Fruit fly (Drosophila melanogaster) whole organism, embryonic: Measurements from ENCODE around the gene MSAmiP.

Source experiments
- Bgb ChIP-seq: fragments of 200-800 bp; sonication (Bioruptor generic); IDR thresholded peaks from 2 replicates; pipeline ENCODE4 v1.3.6; 2022; ENCODE audit warnings: missing biosample characterization, missing genetic modification characterization; ENCODE audit not compliant: partially characterized antibody
- CG10209 ChIP-seq: fragments of 200-800 bp; sonication (Bioruptor generic); optimal IDR thresholded peaks from 3 replicates; lab custom pipeline; 2017; ENCODE audit warnings: missing biosample characterization, mild to moderate bottlenecking, missing genetic modification characterization, missing genetic modification reagents
- CG10462 ChIP-seq: fragments of 200-800 bp; sonication (Bioruptor generic); optimal IDR thresholded peaks from 2 replicates; lab custom pipeline; 2016; ENCODE audit warnings: missing biosample characterization, missing genetic modification characterization
- CG11560 ChIP-seq: fragments of 200-800 bp; sonication (Bioruptor generic); IDR thresholded peaks from 3 replicates; pipeline ENCODE4 v1.3.6; 2022; ENCODE audit warnings: missing biosample characterization, missing genetic modification characterization
- CG11695 ChIP-seq: fragments of 200-800 bp; sonication (Bioruptor generic); IDR thresholded peaks from 3 replicates; pipeline ENCODE4 v1.3.6; 2022; ENCODE audit warnings: missing biosample characterization, missing genetic modification characterization
- CG12155 ChIP-seq: fragments of 200-800 bp; sonication (Bioruptor generic); optimal IDR thresholded peaks from 3 replicates; lab custom pipeline; 2016; ENCODE audit warnings: missing biosample characterization, missing genetic modification characterization
- CG14014 ChIP-seq: fragments of 200-800 bp; sonication (Bioruptor generic); IDR thresholded peaks from 2 replicates; pipeline ENCODE4 v1.3.6; 2022; ENCODE audit warnings: missing biosample characterization, missing genetic modification characterization
- CG14860 ChIP-seq: fragments of 200-800 bp; sonication (Bioruptor generic); IDR thresholded peaks from 3 replicates; pipeline ENCODE4 v1.3.6; 2022; ENCODE audit warnings: missing biosample characterization, missing genetic modification characterization; ENCODE audit not compliant: partially characterized antibody
- CG17359 ChIP-seq: fragments of 200-800 bp; sonication (Bioruptor generic); optimal IDR thresholded peaks from 3 replicates; lab custom pipeline; 2018; ENCODE audit warnings: missing biosample characterization, mild to moderate bottlenecking, missing genetic modification characterization, moderate library complexity
- CG2129 ChIP-seq: fragments of 200-800 bp; sonication (Bioruptor generic); IDR thresholded peaks from 2 replicates; pipeline ENCODE4 v1.3.6; 2022; ENCODE audit warnings: missing biosample characterization, missing genetic modification characterization; ENCODE audit not compliant: partially characterized antibody
- CG2712 ChIP-seq: fragments of 200-800 bp; optimal IDR thresholded peaks from 3 replicates; lab custom pipeline; 2019; ENCODE audit warnings: missing biosample characterization, mild to moderate bottlenecking, missing genetic modification characterization, moderate library complexity
- CG30431 ChIP-seq: fragments of 200-800 bp; sonication (Bioruptor generic); optimal IDR thresholded peaks from 2 replicates; lab custom pipeline; 2017; ENCODE audit warnings: missing biosample characterization, missing genetic modification characterization
- CG31441 ChIP-seq: fragments of 200-800 bp; sonication (Bioruptor generic); IDR thresholded peaks from 2 replicates; pipeline ENCODE4 v1.3.6; 2022; ENCODE audit warnings: missing biosample characterization, missing genetic modification characterization
- CG3281 ChIP-seq: fragments of 200-800 bp; sonication (Bioruptor generic); optimal IDR thresholded peaks from 3 replicates; lab custom pipeline; 2017; ENCODE audit warnings: missing biosample characterization, mild to moderate bottlenecking, missing genetic modification characterization
- CG33557 ChIP-seq: fragments of 200-800 bp; sonication (Bioruptor generic); optimal IDR thresholded peaks from 2 replicates; lab custom pipeline; 2019; ENCODE audit warnings: missing biosample characterization, mild to moderate bottlenecking, missing genetic modification characterization, moderate library complexity
- CG4328 ChIP-seq: fragments of 200-800 bp; sonication (Bioruptor generic); optimal IDR thresholded peaks from 3 replicates; lab custom pipeline; 2017; ENCODE audit warnings: missing biosample characterization, missing genetic modification reagents, missing genetic modification characterization
- CG7556 ChIP-seq: fragments of 200-800 bp; sonication (Bioruptor generic); optimal IDR thresholded peaks from 2 replicates; lab custom pipeline; 2017; ENCODE audit warnings: missing biosample characterization, mild to moderate bottlenecking, missing genetic modification characterization
- CG7963 ChIP-seq: fragments of 200-800 bp; sonication (Bioruptor generic); IDR thresholded peaks from 3 replicates; pipeline ENCODE4 v1.3.6; 2022; ENCODE audit warnings: missing biosample characterization, missing genetic modification characterization; ENCODE audit not compliant: partially characterized antibody
- CTCF ChIP-seq: fragments of 200-800 bp; sonication (Bioruptor generic); optimal IDR thresholded peaks from 2 replicates; lab custom pipeline; 2017; ENCODE audit warnings: missing biosample characterization, mild to moderate bottlenecking, missing genetic modification characterization, moderate library complexity
- Chrac-16 ChIP-seq: fragments of 200-800 bp; sonication (Bioruptor generic); optimal IDR thresholded peaks from 3 replicates; lab custom pipeline; 2016; ENCODE audit warnings: missing biosample characterization, missing genetic modification characterization
- NC2α ChIP-seq: fragments of 200-800 bp; sonication (Bioruptor generic); optimal IDR thresholded peaks from 2 replicates; lab custom pipeline; 2016; ENCODE audit warnings: missing biosample characterization, missing genetic modification characterization
- Scr ChIP-seq: fragments of 200-800 bp; sonication (Bioruptor generic); IDR thresholded peaks from 2 replicates; pipeline ENCODE4 v1.3.6; 2022; ENCODE audit warnings: missing biosample characterization, missing genetic modification characterization; ENCODE audit not compliant: partially characterized antibody
- Sox102F ChIP-seq: fragments of 200-800 bp; sonication (Bioruptor generic); optimal IDR thresholded peaks from 2 replicates; lab custom pipeline; 2018; ENCODE audit warnings: missing biosample characterization, mild to moderate bottlenecking, missing genetic modification characterization, moderate library complexity
- Sry-δ ChIP-seq: fragments of 200-800 bp; sonication (Bioruptor generic); optimal IDR thresholded peaks from 2 replicates; lab custom pipeline; 2016; ENCODE audit warnings: missing biosample characterization, missing genetic modification characterization
- Usf ChIP-seq: fragments of 200-800 bp; sonication (Bioruptor generic); optimal IDR thresholded peaks from 2 replicates; lab custom pipeline; 2017; ENCODE audit warnings: missing genotype, missing biosample characterization, missing genetic modification characterization
- Xrp1 ChIP-seq: fragments of 200-800 bp; sonication (Bioruptor generic); IDR thresholded peaks from 2 replicates; pipeline ENCODE4 v1.3.6; 2022; ENCODE audit warnings: missing biosample characterization, missing genetic modification characterization
- abd-A ChIP-seq: fragments of 200-800 bp; sonication (Bioruptor generic); optimal IDR thresholded peaks from 3 replicates; lab custom pipeline; 2019; ENCODE audit warnings: missing biosample characterization, mild to moderate bottlenecking, missing genetic modification characterization, moderate library complexity
- bowl ChIP-seq: fragments of 200-800 bp; sonication (Bioruptor generic); IDR thresholded peaks from 2 replicates; pipeline ENCODE4 v1.3.6; 2022; ENCODE audit warnings: missing biosample characterization, missing genetic modification characterization
- chm ChIP-seq: fragments of 200-800 bp; sonication (Bioruptor generic); IDR thresholded peaks from 2 replicates; pipeline ENCODE4 v1.3.6; 2022; ENCODE audit warnings: missing biosample characterization, missing genetic modification characterization
- crol ChIP-seq: fragments of 200-800 bp; sonication (Bioruptor generic); IDR thresholded peaks from 2 replicates; pipeline ENCODE4 v1.3.6; 2022; ENCODE audit warnings: missing biosample characterization, missing genetic modification characterization
- crp ChIP-seq, 2 experiments: fragments of 200-800 bp; sonication (Bioruptor generic); optimal IDR thresholded peaks; 2 replicates in 1 of 2; 3 replicates in 1 of 2; lab custom pipeline; 2017; ENCODE audit warnings: missing biosample characterization in 2 of 2, missing genetic modification characterization in 2 of 2, mild to moderate bottlenecking in 1 of 2, moderate library complexity in 1 of 2
- da ChIP-seq: fragments of 200-800 bp; sonication (Bioruptor generic); optimal IDR thresholded peaks from 2 replicates; lab custom pipeline; 2016; ENCODE audit warnings: missing biosample characterization, missing genetic modification characterization
- gsb ChIP-seq: fragments of 200-800 bp; sonication (Bioruptor generic); IDR thresholded peaks from 2 replicates; pipeline ENCODE4 v1.3.6; 2022; ENCODE audit warnings: missing biosample characterization, missing genetic modification characterization
- p53 ChIP-seq: fragments of 200-800 bp; sonication (Bioruptor generic); optimal IDR thresholded peaks from 2 replicates; lab custom pipeline; 2016; ENCODE audit warnings: missing biosample characterization, missing genetic modification characterization
- pho ChIP-seq: fragments of 200-800 bp; sonication (Bioruptor generic); optimal IDR thresholded peaks from 2 replicates; lab custom pipeline; 2016; ENCODE audit warnings: missing biosample characterization, missing genetic modification characterization
- pros ChIP-seq: fragments of 200-800 bp; sonication (Bioruptor generic); optimal IDR thresholded peaks from 3 replicates; lab custom pipeline; 2019; ENCODE audit warnings: missing biosample characterization, mild to moderate bottlenecking, missing genetic modification characterization, moderate library complexity
- sc ChIP-seq, 3 experiments: fragments of >200 bp in 2 of 3; fragments of 200-800 bp in 1 of 3; sonication (Bioruptor generic) in 1 of 3; optimal IDR thresholded peaks; 2 replicates in 2 of 3; 3 replicates in 1 of 3; lab custom pipeline; 2017; ENCODE audit warnings: mild to moderate bottlenecking in 1 of 3, missing biosample characterization in 1 of 3, missing genetic modification characterization in 1 of 3, missing genetic modification reagents in 1 of 3
- sd ChIP-seq: fragments of 200-800 bp; sonication (Bioruptor generic); optimal IDR thresholded peaks from 3 replicates; lab custom pipeline; 2018; ENCODE audit warnings: missing biosample characterization, mild to moderate bottlenecking, missing genetic modification characterization, moderate library complexity
- sens ChIP-seq: fragments of 200-800 bp; sonication (Bioruptor generic); peaks from one replicate; lab custom pipeline; 2016; ENCODE audit warnings: missing biosample characterization, missing genetic modification characterization
- sens-2 ChIP-seq: fragments of 200-800 bp; sonication (Bioruptor generic); IDR thresholded peaks from 2 replicates; pipeline ENCODE4 v1.3.6; 2022; ENCODE audit warnings: missing biosample characterization, missing genetic modification characterization
- seq ChIP-seq: fragments of 200-800 bp; sonication (Bioruptor generic); IDR thresholded peaks from 2 replicates; pipeline ENCODE4 v1.3.6; 2022; ENCODE audit warnings: missing biosample characterization, missing genetic modification characterization
- stc ChIP-seq: fragments of 200-800 bp; sonication (Bioruptor generic); IDR thresholded peaks from 2 replicates; pipeline ENCODE4 v1.3.6; 2022; ENCODE audit warnings: missing biosample characterization, missing genetic modification characterization
- tgo ChIP-seq: fragments of 200-800 bp; sonication (Bioruptor generic); IDR thresholded peaks from 3 replicates; pipeline ENCODE4 v1.3.6; 2022; ENCODE audit warnings: missing biosample characterization, missing genetic modification characterization
- tup ChIP-seq: fragments of 200-800 bp; sonication (Bioruptor generic); optimal IDR thresholded peaks from 2 replicates; lab custom pipeline; 2016; ENCODE audit warnings: missing biosample characterization, mild to moderate bottlenecking, missing genetic modification characterization, moderate library complexity
- vnd ChIP-seq: fragments of 200-800 bp; sonication (Bioruptor generic); IDR thresholded peaks from 3 replicates; pipeline ENCODE4 v1.3.6; 2022; ENCODE audit warnings: missing biosample characterization, missing genetic modification characterization; ENCODE audit not compliant: partially characterized antibody
- vvl ChIP-seq: fragments of 200-800 bp; sonication (Bioruptor generic); IDR thresholded peaks from 2 replicates; pipeline ENCODE4 v1.3.6; 2022; ENCODE audit warnings: missing biosample characterization, missing genetic modification characterization
- zf30C ChIP-seq: fragments of 200-800 bp; sonication (Bioruptor generic); optimal IDR thresholded peaks from 3 replicates; lab custom pipeline; 2018; ENCODE audit warnings: missing biosample characterization, mild to moderate bottlenecking, missing genetic modification characterization

The MSAmiP gene

DNA sequence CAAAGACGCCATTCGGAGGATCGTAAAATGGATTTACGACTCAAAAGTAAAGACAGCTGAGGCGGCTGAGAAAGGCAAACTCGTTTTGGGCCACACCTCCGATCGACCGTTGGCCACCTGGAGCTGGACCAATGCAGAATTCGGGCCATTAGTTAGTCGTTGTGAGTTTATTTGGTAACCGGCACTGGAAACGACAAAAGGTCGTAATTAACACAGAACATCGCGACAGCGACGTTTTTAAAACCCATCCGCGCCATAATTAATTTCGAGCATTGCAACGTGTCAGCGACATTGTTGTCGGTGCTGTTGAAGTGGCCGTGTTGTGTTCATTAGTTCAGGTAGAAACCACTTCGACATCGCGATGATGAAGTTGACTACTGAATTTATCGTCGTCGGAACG, 98.3 kb downstream of the MSAmiP start (continued):
- TF ChIP-seq pho (GFP tag; lab: Kevin White, UChicago) = no peak

dm6 chr3R:16794590-16794967, 101.5 kb downstream of the MSAmiP start:
- TF ChIP-seq abd-A (tag; lab: Kevin White, UChicago) = peak; percentile 90
- 0 out of 3 replicates have a peak, but pooled peaks have one; percentile 1 for TF ChIP-seq tgo (GFP tag; lab: Robert Waterston, UW)
- TF ChIP-seq sens (GFP tag; lab: Kevin White, UChicago) = peak; percentile 16
- TF ChIP-seq CG11695 (GFP tag; lab: Robert Waterston, UW) = 0 out of 3 replicates have a peak, but pooled peaks have one; percentile 4
- TF ChIP-seq sd = peak; percentile 30
- peak; percentile 1; the same call in 1 of the 2 replicates for TF ChIP-seq Xrp1 (GFP tag; lab: Robert Waterston, UW)
- no peak for TF ChIP-seq vvl (GFP tag; lab: Robert Waterston, UW)
- 0 out of 2 replicates have a peak, but pooled peaks have one; percentile 44 for TF ChIP-seq seq
- TF ChIP-seq CG7556 (GFP tag; lab: Kevin White, UChicago) = peak; percentile 35
- TF ChIP-seq NC2α = no peak
- peak; percentile 21 for TF ChIP-seq pros (GFP tag; lab: Kevin White, UChicago)
- TF ChIP-seq CG3281 = no peak
- TF ChIP-seq CG31441 = 0 out of 2 replicates have a peak, but pooled peaks have one; percentile 7

DNA sequence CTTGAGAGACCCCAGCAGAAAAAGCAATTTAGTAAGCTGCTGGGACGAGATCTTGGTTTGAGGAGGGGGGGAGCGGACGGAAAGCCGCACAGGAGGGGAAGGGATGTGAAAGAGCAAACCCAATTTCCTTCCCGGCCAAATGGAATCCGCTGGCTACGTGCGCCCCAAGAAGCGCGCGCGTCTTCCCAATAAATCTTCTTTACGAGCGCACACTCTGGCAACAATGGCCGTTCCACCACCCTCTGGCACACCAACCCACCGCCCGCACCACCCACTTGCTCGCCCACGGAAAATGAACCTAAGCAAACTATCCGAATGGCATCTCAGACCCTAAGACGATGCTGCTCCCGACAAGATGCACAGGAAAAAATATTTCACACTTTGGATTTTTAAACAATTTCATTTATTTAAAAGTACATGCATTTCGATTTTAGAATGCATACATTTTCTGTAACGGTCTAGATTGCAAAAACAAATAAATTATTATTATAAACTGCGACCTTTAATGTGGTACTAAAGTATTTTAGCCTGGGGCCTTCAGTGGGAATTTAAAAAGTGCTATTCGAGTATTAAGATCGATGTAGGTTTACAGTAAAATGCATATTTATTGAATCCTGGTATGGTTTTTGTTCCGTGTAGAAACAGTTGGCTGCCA, 102.0 kb downstream of the MSAmiP start:
- TF ChIP-seq sens-2 (GFP tag; lab: Robert Waterston, UW) (no peak), CG12155 (GFP tag; lab: Kevin White, UChicago) (peak; percentile 15), Usf (GFP tag; lab: Kevin White, UChicago) (peak; percentile 29), CTCF (GFP tag; lab: Kevin White, UChicago) (no peak), zf30C (GFP tag; lab: Kevin White, UChicago) (peak; percentile 46), CG7963 (GFP tag; lab: Robert Waterston, UW) (no peak), CG10462 (no peak), chm (no peak), CG10209 (peak; percentile 60), stc (no peak), CG31441 (peak; percentile 76), crol (GFP tag; lab: Robert Waterston, UW) (peak; percentile 62), bowl (GFP tag; lab: Robert Waterston, UW) (no peak), CG11560 (tag; lab: Robert Waterston, UW) (no peak), Chrac-16 (GFP tag; lab: Kevin White, UChicago) (peak; percentile 42), CG30431 (peak; percentile 13), tup (no peak), Sry-δ (no peak), sc (optimal IDR thresholded peaks at IDR 0.05; lab: Kevin White, UChicago) (no peak), sc (GFP tag; optimal IDR thresholded peaks at IDR 0.05; lab: Kevin White, UChicago) (peak; percentile 46), CG14014 (GFP tag; lab: Robert Waterston, UW) (no peak; the same call in 1 of the 2 replicates), Sox102F (GFP tag; lab: Kevin White, UChicago) (peak; percentile 69), p53 (GFP tag; lab: Kevin White, UChicago) (no peak), vnd (GFP tag; lab: Robert Waterston, UW) (no peak), CG33557 (GFP tag; lab: Kevin White, UChicago) (no peak), CG4328 (GFP tag; lab: Kevin White, UChicago) (no peak), CG14860 (GFP tag; lab: Robert Waterston, UW) (no peak), CG2129 (GFP tag; lab: Robert Waterston, UW) (no peak), da (GFP tag; lab: Kevin White, UChicago) (no peak), Scr (GFP tag; lab: Robert Waterston, UW) (no peak), Bgb (GFP tag; lab: Robert Waterston, UW) (no peak), crp (GFP tag; optimal IDR thresholded peaks at IDR 0.05; lab: Kevin White, UChicago) (no peak), CG17359 (tag; lab: Kevin White, UChicago) (peak; percentile 60), gsb (no peak), CG2712 (tag; lab: Kevin White, UChicago) (peak; percentile 78)
